Fruit fly (Drosophila melanogaster) Kc167 (cell line): ENCODE measurements around the gene dpr7.

Source experiments
- Myc ChIP-seq: fragments of >200 bp; optimal IDR thresholded peaks from 2 replicates; lab custom pipeline; 2017; ENCODE audit warnings: missing external identifiers
- Sin3A ChIP-seq: fragments of >200 bp; optimal IDR thresholded peaks from 2 replicates; lab custom pipeline; 2018; ENCODE audit warnings: missing external identifiers
- h ChIP-seq: fragments of >200 bp; optimal IDR thresholded peaks from 3 replicates; lab custom pipeline; 2018; ENCODE audit warnings: missing external identifiers
- psq ChIP-seq: fragments of >200 bp; optimal IDR thresholded peaks from 2 replicates; lab custom pipeline; 2017; ENCODE audit warnings: missing external identifiers
- ttk ChIP-seq: sonication (Bioruptor generic); optimal IDR thresholded peaks from 2 replicates; lab custom pipeline; 2017; ENCODE audit warnings: missing external identifiers

- TF ChIP-seq Myc (lab: Kevin White, UChicago) (no peak), psq (lab: Kevin White, UChicago) (no peak), ttk (lab: Kevin White, UChicago) (no peak), h (no peak), Sin3A (lab: Kevin White, UChicago) (no peak)
Observed at dm6 chr4:253176-253575, at the start of gene dpr7.
